Worm (Caenorhabditis elegans) whole organism, L1 larva: ENCODE results near the gene F16B3.3.
A peak's percentile ranks its signal among the peaks of the same experiment; 100 is the strongest.

Experiments used
- Y116A8C.19 ChIP-seq: sonication (generic microtip); optimal IDR thresholded peaks from 2 replicates; lab custom pipeline; 2016; ENCODE audit warnings: missing compliant biosample characterization, missing genetic modification characterization, borderline replicate concordance
- ceh-8 ChIP-seq: fragments of 200-800 bp; sonication (Bioruptor generic); optimal IDR thresholded peaks from 2 replicates; lab custom pipeline; 2018; ENCODE audit warnings: mild to moderate bottlenecking, missing genetic modification characterization, moderate library complexity, missing compliant biosample characterization
- ceh-82 ChIP-seq, 3 experiments: fragments of 150-350 bp in 1 of 3; sonication (generic microtip) in 2 of 3; optimal IDR thresholded peaks; 2 replicates each; lab custom pipeline; 2014 to 2017; ENCODE audit warnings: missing biosample characterization in 3 of 3, missing genetic modification characterization in 3 of 3
- ceh-88 ChIP-seq: fragments of 200-800 bp; sonication (Bioruptor generic); IDR thresholded peaks from 2 replicates; pipeline ENCODE4 v1.3.6; 2022; ENCODE audit warnings: missing genetic modification characterization, missing compliant biosample characterization
- ceh-90 ChIP-seq: sonication (generic microtip); optimal IDR thresholded peaks from 2 replicates; lab custom pipeline; 2016; ENCODE audit warnings: missing genetic modification characterization, missing compliant biosample characterization
- ces-1 ChIP-seq: fragments of 150-350 bp; optimal IDR thresholded peaks from 2 replicates; lab custom pipeline; 2014; ENCODE audit warnings: missing biosample characterization, missing genetic modification reagents, missing genetic modification characterization
- efl-1 ChIP-seq, 4 experiments: fragments of 150-350 bp; optimal IDR thresholded peaks in 3 of 4; peaks in 1 of 4; 1 replicate in 1 of 4; 2 replicates in 3 of 4; lab custom pipeline; 2014; ENCODE audit warnings: missing biosample characterization in 2 of 4, missing genetic modification characterization in 2 of 4, missing genetic modification reagents in 2 of 4
- elt-2 ChIP-seq: sonication (generic microtip); optimal IDR thresholded peaks from 2 replicates; lab custom pipeline; 2016; ENCODE audit warnings: missing genetic modification characterization, mild to moderate bottlenecking, inconsistent platforms, missing compliant biosample characterization, missing genetic modification reagents
- fkh-10 ChIP-seq: sonication (generic microtip); optimal IDR thresholded peaks from 2 replicates; lab custom pipeline; 2017; ENCODE audit warnings: missing biosample characterization, missing genetic modification reagents, missing genetic modification characterization
- fos-1 ChIP-seq: fragments of 150-350 bp; optimal IDR thresholded peaks from 2 replicates; lab custom pipeline; 2014; ENCODE audit warnings: missing biosample characterization, missing genetic modification characterization
- hlh-17 ChIP-seq: fragments of 200-800 bp; sonication (Bioruptor generic); optimal IDR thresholded peaks from 2 replicates; lab custom pipeline; 2018; ENCODE audit warnings: missing genetic modification characterization, mild to moderate bottlenecking, missing compliant biosample characterization, moderate library complexity, borderline replicate concordance
- irx-1 ChIP-seq: sonication (generic microtip); optimal IDR thresholded peaks from 2 replicates; lab custom pipeline; 2016; ENCODE audit warnings: missing genetic modification characterization, missing compliant biosample characterization
- isw-1 ChIP-seq: fragments of 200-800 bp; sonication (Bioruptor generic); IDR thresholded peaks from 2 replicates; pipeline ENCODE4 v1.3.6; 2022; ENCODE audit warnings: missing genetic modification characterization, missing compliant biosample characterization
- jun-1 ChIP-seq: fragments of 150-350 bp; optimal IDR thresholded peaks from 2 replicates; lab custom pipeline; 2014; ENCODE audit warnings: missing biosample characterization, missing genetic modification reagents, missing genetic modification characterization
- lin-13 ChIP-seq: fragments of 150-350 bp; optimal IDR thresholded peaks from 2 replicates; lab custom pipeline; 2014; ENCODE audit warnings: missing biosample characterization, missing genetic modification reagents, missing genetic modification characterization
- lin-14 ChIP-seq: fragments of 200-800 bp; sonication (Bioruptor generic); optimal IDR thresholded peaks from 2 replicates; lab custom pipeline; 2018; ENCODE audit warnings: mild to moderate bottlenecking, missing genetic modification characterization, moderate library complexity, missing compliant biosample characterization
- lin-15B ChIP-seq: fragments of 150-350 bp; sonication (generic microtip); optimal IDR thresholded peaks from 3 replicates; lab custom pipeline; 2014; ENCODE audit warnings: missing biosample characterization, missing genetic modification characterization
- lin-35 ChIP-seq, 2 experiments: fragments of 150-350 bp; optimal IDR thresholded peaks; 2 replicates each; lab custom pipeline; 2014; ENCODE audit warnings: missing biosample characterization in 2 of 2, missing genetic modification characterization in 2 of 2, missing genetic modification reagents in 2 of 2
- lin-39 ChIP-seq: fragments of 150-350 bp; optimal IDR thresholded peaks from 2 replicates; lab custom pipeline; 2014; ENCODE audit warnings: missing biosample characterization, missing genetic modification reagents, missing genetic modification characterization
- mab-9 ChIP-seq: fragments of 200-800 bp; sonication (Bioruptor generic); IDR thresholded peaks from 2 replicates; pipeline ENCODE4 v1.3.6; 2022; ENCODE audit warnings: missing genetic modification reagents, missing genetic modification characterization, missing compliant biosample characterization
- mef-2 ChIP-seq: fragments of 150-350 bp; optimal IDR thresholded peaks from 2 replicates; lab custom pipeline; 2014; ENCODE audit warnings: missing biosample characterization, missing genetic modification characterization
- nhr-19 ChIP-seq: fragments of 200-800 bp; sonication (Bioruptor generic); conservative IDR thresholded peaks from 2 replicates; pipeline ENCODE4 v1.3.6; 2022; ENCODE audit warnings: missing genetic modification characterization, missing compliant biosample characterization
- nhr-28 ChIP-seq: fragments of 150-350 bp; optimal IDR thresholded peaks from 2 replicates; lab custom pipeline; 2014; ENCODE audit warnings: missing biosample characterization, missing genetic modification characterization
- nhr-71 ChIP-seq: sonication (generic microtip); optimal IDR thresholded peaks from 2 replicates; lab custom pipeline; 2016; ENCODE audit warnings: mild to moderate bottlenecking, missing genetic modification characterization, moderate library complexity, missing compliant biosample characterization
- nhr-84 ChIP-seq: sonication (generic microtip); optimal IDR thresholded peaks from 2 replicates; lab custom pipeline; 2017; ENCODE audit warnings: missing biosample characterization, missing genetic modification characterization
- pag-3 ChIP-seq: sonication (generic microtip); optimal IDR thresholded peaks from 2 replicates; lab custom pipeline; 2017; ENCODE audit warnings: missing genetic modification characterization, mild to moderate bottlenecking, missing compliant biosample characterization, antibody characterized with exemption, borderline replicate concordance; ENCODE audit not compliant: insufficient read depth
- rnt-1 ChIP-seq: sonication (generic microtip); optimal IDR thresholded peaks from 2 replicates; lab custom pipeline; 2016; ENCODE audit warnings: mild to moderate bottlenecking, missing genetic modification characterization, moderate library complexity, missing compliant biosample characterization
- snu-23 ChIP-seq: sonication (generic microtip); optimal IDR thresholded peaks from 2 replicates; lab custom pipeline; 2016; ENCODE audit warnings: missing genetic modification characterization, missing compliant biosample characterization
- sox-4 ChIP-seq: sonication (generic microtip); optimal IDR thresholded peaks from 2 replicates; lab custom pipeline; 2016; ENCODE audit warnings: missing genetic modification characterization, missing compliant biosample characterization
- sptf-1 ChIP-seq: fragments of 150-350 bp; optimal IDR thresholded peaks from 2 replicates; lab custom pipeline; 2014; ENCODE audit warnings: missing biosample characterization, missing genetic modification characterization
- sup-37 ChIP-seq: fragments of 200-800 bp; sonication (Bioruptor generic); optimal IDR thresholded peaks from 2 replicates; lab custom pipeline; 2018; ENCODE audit warnings: mild to moderate bottlenecking, missing genetic modification characterization, missing compliant biosample characterization
- tbx-2 ChIP-seq: sonication (generic microtip); optimal IDR thresholded peaks from 2 replicates; lab custom pipeline; 2016; ENCODE audit warnings: missing genetic modification characterization, missing compliant biosample characterization
- tlp-1 ChIP-seq: fragments of 150-350 bp; optimal IDR thresholded peaks from 2 replicates; lab custom pipeline; 2014; ENCODE audit warnings: missing biosample characterization, missing genetic modification characterization
- unc-130 ChIP-seq: fragments of 150-350 bp; optimal IDR thresholded peaks from 2 replicates; lab custom pipeline; 2017; ENCODE audit warnings: missing biosample characterization, missing genetic modification characterization, inconsistent platforms
- unc-30 ChIP-seq: sonication (generic microtip); optimal IDR thresholded peaks from 2 replicates; lab custom pipeline; 2017; ENCODE audit warnings: missing biosample characterization, missing genetic modification characterization
- unc-62 ChIP-seq: fragments of 150-350 bp; optimal IDR thresholded peaks from 2 replicates; lab custom pipeline; 2014; ENCODE audit warnings: missing biosample characterization, missing genetic modification reagents, missing genetic modification characterization

F16B3.3 gene

ce11 chrV:1349802-1350201 is 32.1 kb upstream of the F16B3.3 start:
- no peak for TF ChIP-seq mef-2 (tag; lab: Kevin White, UChicago)
- TF ChIP-seq ces-1 (GFP tag; lab: Kevin White, UChicago), result peak; percentile 32
- TF ChIP-seq isw-1, result no peak
- peak; percentile 90 for TF ChIP-seq lin-14

ce11 chrV:1342712-1343111 is 25.0 kb upstream of the F16B3.3 start:
- TF ChIP-seq lin-14 (peak; percentile 72), fkh-10 (GFP tag; lab: Kevin White, UChicago) (no peak)
- TF ChIP-seq, all 84 proteins: peak for 1

- peak; percentile 30 for TF ChIP-seq unc-130 (tag; lab: Kevin White, UChicago)
- TF ChIP-seq lin-39 (tag; lab: Kevin White, UChicago), result no peak
- no peak for TF ChIP-seq unc-62
- peak; percentile 36 for TF ChIP-seq nhr-71 (tag; lab: Kevin White, UChicago)
- TF ChIP-seq pag-3 (tag; lab: Kevin White, UChicago), result peak; percentile 27
- no peak for TF ChIP-seq irx-1 (tag; lab: Kevin White, UChicago)
- no peak for TF ChIP-seq ceh-90 (tag; lab: Kevin White, UChicago)
- no peak for TF ChIP-seq lin-13
- no peak for TF ChIP-seq sox-4 (tag; lab: Kevin White, UChicago)
- peak; percentile 57 for TF ChIP-seq rnt-1 (tag; lab: Kevin White, UChicago)
- TF ChIP-seq snu-23 (GFP tag; lab: Kevin White, UChicago), result peak; percentile 3
- no peak for TF ChIP-seq elt-2
- no peak for TF ChIP-seq tlp-1
- peak; percentile 82 for TF ChIP-seq lin-14
- TF ChIP-seq lin-15B (tag; lab: Kevin White, UChicago), result no peak
- no peak; the same call in 1 of the 2 replicates for TF ChIP-seq nhr-19 (GFP tag; lab: Robert Waterston, UW)
- no peak for TF ChIP-seq nhr-84
- TF ChIP-seq sup-37, result no peak
- TF ChIP-seq efl-1 (optimal IDR thresholded peaks at IDR 0.05; lab: Kevin White, UChicago), result no peak
- peak in 1 of 2 experiments; percentile 75 for TF ChIP-seq efl-1 (GFP tag; optimal IDR thresholded peaks at IDR 0.05 in 1 of 2; lab: Kevin White, UChicago)
- TF ChIP-seq unc-30 (tag; lab: Kevin White, UChicago), result no peak
- TF ChIP-seq ces-1 (GFP tag; lab: Kevin White, UChicago), result no peak
- TF ChIP-seq hlh-17 (GFP tag; lab: Kevin White, UChicago), result no peak
These were observed 23.7 kb upstream of the F16B3.3 start for ce11 chrV:1341276-1342050.

- no peak for TF ChIP-seq lin-35 (GFP tag; optimal IDR thresholded peaks at IDR 0.05; lab: Kevin White, UChicago)
- TF ChIP-seq mab-9 (GFP tag; lab: Robert Waterston, UW), result no peak
- no peak for TF ChIP-seq jun-1 (tag; lab: Kevin White, UChicago)
- TF ChIP-seq nhr-28 (tag; lab: Kevin White, UChicago), result no peak
- no peak for TF ChIP-seq ceh-82 (tag; optimal IDR thresholded peaks at IDR 0.05; lab: Kevin White, UChicago)
- TF ChIP-seq fos-1 (tag; lab: Kevin White, UChicago), result no peak
- TF ChIP-seq tbx-2 (tag; lab: Kevin White, UChicago), result no peak
- no peak for TF ChIP-seq unc-62
- no peak for TF ChIP-seq ceh-88
- TF ChIP-seq rnt-1 (tag; lab: Kevin White, UChicago), result no peak
- no peak for TF ChIP-seq unc-30 (tag; lab: Kevin White, UChicago)
- no peak for TF ChIP-seq sup-37
- no peak for TF ChIP-seq efl-1 (optimal IDR thresholded peaks at IDR 0.05; lab: Kevin White, UChicago)
- TF ChIP-seq efl-1 (GFP tag; optimal IDR thresholded peaks at IDR 0.05 in 1 of 2; lab: Kevin White, UChicago), result peak in 1 of 2 experiments; percentile 68
- peak; percentile 58 for TF ChIP-seq lin-14
- TF ChIP-seq Y116A8C.19, result no peak
- TF ChIP-seq ces-1 (GFP tag; lab: Kevin White, UChicago), result no peak
- TF ChIP-seq hlh-17 (GFP tag; lab: Kevin White, UChicago), result no peak
- no peak for TF ChIP-seq nhr-19 (GFP tag; lab: Robert Waterston, UW)
- no peak for TF ChIP-seq ceh-8 (GFP tag; lab: Kevin White, UChicago)
- TF ChIP-seq fkh-10 (GFP tag; lab: Kevin White, UChicago), result peak; percentile 18
- no peak for TF ChIP-seq lin-13
- no peak for TF ChIP-seq sptf-1 (tag; lab: Kevin White, UChicago)
- TF ChIP-seq, all 84 proteins: peak for 3
These were observed 20.0 kb upstream of the F16B3.3 start for ce11 chrV:1337701-1338100.
